Fruit fly (Drosophila melanogaster): ENCODE measurements around the gene CG8891.

CG8891 gene

dm6 chr2L:4955094-4955823 lies 23.9 kb downstream of the CG8891 start, which contains the start of the genes Jon25Bi and Marcal1:
Jon25Bi (minus strand) TSS chr2L:4955144.
Marcal1 (plus strand) TSS chr2L:4955509.
- TF ChIP-seq CG16779 (tag; optimal IDR thresholded peaks at IDR 0.05): no peak
- no peak for TF ChIP-seq cyc (GFP tag; optimal IDR thresholded peaks at IDR 0.05)
- TF ChIP-seq CG9139 (GFP tag; optimal IDR thresholded peaks at IDR 0.05): no peak
- TF ChIP-seq CG32006 (GFP tag; optimal IDR thresholded peaks at IDR 0.05): no peak
- TF ChIP-seq CG8319 (GFP tag; optimal IDR thresholded peaks at IDR 0.05): no peak
- no peak for TF ChIP-seq CG11762 (GFP tag; optimal IDR thresholded peaks at IDR 0.05; ENCODE audit: insufficient read depth)
- no peak for TF ChIP-seq Smox (GFP tag; optimal IDR thresholded peaks at IDR 0.05)
- no peak for TF ChIP-seq CG11902 (GFP tag; optimal IDR thresholded peaks at IDR 0.05)
- no peak for TF ChIP-seq eg (GFP tag; IDR thresholded peaks at IDR 0.05)
- TF ChIP-seq Lpt (GFP tag; optimal IDR thresholded peaks at IDR 0.05): no peak
- no peak for TF ChIP-seq CG1621 (tag; optimal IDR thresholded peaks at IDR 0.05)
- TF ChIP-seq Eip75B (GFP tag; optimal IDR thresholded peaks at IDR 0.05): no peak
- no peak for TF ChIP-seq OdsH (GFP tag; optimal IDR thresholded peaks at IDR 0.05)
- TF ChIP-seq fkh (GFP tag; optimal IDR thresholded peaks at IDR 0.05): no peak
- TF ChIP-seq CG3032 (tag; optimal IDR thresholded peaks at IDR 0.05): no peak
- no peak for TF ChIP-seq Blimp-1 (GFP tag; optimal IDR thresholded peaks at IDR 0.05)

- TF ChIP-seq OdsH (GFP tag; optimal IDR thresholded peaks at IDR 0.05): no peak
- no peak for TF ChIP-seq CG8319 (GFP tag; optimal IDR thresholded peaks at IDR 0.05)
- TF ChIP-seq CG34406 (GFP tag; optimal IDR thresholded peaks at IDR 0.05): no peak
- no peak for TF ChIP-seq CG31627 (GFP tag; optimal IDR thresholded peaks at IDR 0.05)
- no peak for TF ChIP-seq vri (GFP tag; optimal IDR thresholded peaks at IDR 0.05)
- no peak for TF ChIP-seq Sox14 (GFP tag; optimal IDR thresholded peaks at IDR 0.05)
- TF ChIP-seq esn (GFP tag; optimal IDR thresholded peaks at IDR 0.05): no peak
- no peak for TF ChIP-seq cyc (GFP tag; optimal IDR thresholded peaks at IDR 0.05)
- TF ChIP-seq Sox15 (GFP tag; optimal IDR thresholded peaks at IDR 0.05): no peak
- no peak for TF ChIP-seq Lpt (GFP tag; optimal IDR thresholded peaks at IDR 0.05)
- no peak for TF ChIP-seq topi (GFP tag; optimal IDR thresholded peaks at IDR 0.05)
- TF ChIP-seq Hr4 (GFP tag; optimal IDR thresholded peaks at IDR 0.05): no peak
- TF ChIP-seq CG6854 (GFP tag; optimal IDR thresholded peaks at IDR 0.05): no peak
- no peak for TF ChIP-seq Sox102F (GFP tag; optimal IDR thresholded peaks at IDR 0.05)
Observed at dm6 chr2L:4953086-4953570, 26.1 kb downstream of the CG8891 start, which contains the start of gene Jon25Bii. Jon25Bii (minus strand) TSS chr2L:4953136.

- TF ChIP-seq lz (GFP tag; optimal IDR thresholded peaks at IDR 0.05) (no peak), fd59A (GFP tag; optimal IDR thresholded peaks at IDR 0.05) (no peak), CG8632 (GFP tag; optimal IDR thresholded peaks at IDR 0.05) (no peak), Smox (GFP tag; optimal IDR thresholded peaks at IDR 0.05) (no peak), topi (GFP tag; optimal IDR thresholded peaks at IDR 0.05) (no peak), Hr38 (GFP tag; optimal IDR thresholded peaks at IDR 0.05) (no peak), CG11902 (GFP tag; optimal IDR thresholded peaks at IDR 0.05) (no peak), pdm3 (GFP tag; optimal IDR thresholded peaks at IDR 0.05) (no peak), esn (GFP tag; optimal IDR thresholded peaks at IDR 0.05) (no peak), Gug (GFP tag; IDR thresholded peaks at IDR 0.05) (no peak), CG1621 (tag; optimal IDR thresholded peaks at IDR 0.05) (no peak), fd85E (GFP tag; optimal IDR thresholded peaks at IDR 0.05) (no peak), net (GFP tag; optimal IDR thresholded peaks at IDR 0.05) (no peak)
Observed at dm6 chr2L:4950667-4951066, 28.5 kb downstream of the CG8891 start, which contains the start of gene Jon25Biii. Jon25Biii (minus strand) TSS chr2L:4950767.

- TF ChIP-seq topi (GFP tag; optimal IDR thresholded peaks at IDR 0.05) (no peak), vri (GFP tag; optimal IDR thresholded peaks at IDR 0.05) (no peak), Sox14 (GFP tag; optimal IDR thresholded peaks at IDR 0.05) (no peak), fkh (GFP tag; optimal IDR thresholded peaks at IDR 0.05) (peak; percentile 63), CG8319 (GFP tag; optimal IDR thresholded peaks at IDR 0.05) (peak; percentile 91), pdm3 (GFP tag; optimal IDR thresholded peaks at IDR 0.05) (no peak), Lpt (GFP tag; optimal IDR thresholded peaks at IDR 0.05) (no peak), salr (GFP tag; optimal IDR thresholded peaks at IDR 0.05) (no peak), dsx (GFP tag; optimal IDR thresholded peaks at IDR 0.05; ENCODE audit: poor library complexity, severe bottlenecking) (no peak), Hr38 (GFP tag; optimal IDR thresholded peaks at IDR 0.05) (no peak), esn (GFP tag; optimal IDR thresholded peaks at IDR 0.05) (no peak)
Observed at dm6 chr2L:4949453-4950045, 29.6 kb downstream of the CG8891 start, which contains the start of gene jet. jet (minus strand) TSS chr2L:4949784.
